Worm (Caenorhabditis elegans) whole organism, L1 larva: ENCODE measurements around the gene mig-10.
A peak's percentile ranks its signal among the peaks of the same experiment; 100 is the strongest.

ENCODE experiments used
- C04F5.9 ChIP-seq: sonication (generic microtip); optimal IDR thresholded peaks from 2 replicates; lab custom pipeline; 2016; ENCODE audit warnings: missing genetic modification characterization, missing compliant biosample characterization
- C34B4.2 ChIP-seq: sonication (generic microtip); optimal IDR thresholded peaks from 2 replicates; lab custom pipeline; 2017; ENCODE audit warnings: mild to moderate bottlenecking, missing genetic modification characterization, missing compliant biosample characterization
- aly-2 ChIP-seq: fragments of 150-350 bp; optimal IDR thresholded peaks from 2 replicates; lab custom pipeline; 2014; ENCODE audit warnings: missing biosample characterization, missing genetic modification characterization
- ama-1 ChIP-seq: fragments of 150-350 bp; optimal IDR thresholded peaks from 2 replicates; lab custom pipeline; 2014
- blmp-1 ChIP-seq: fragments of 150-350 bp; optimal IDR thresholded peaks from 2 replicates; lab custom pipeline; 2014; ENCODE audit warnings: missing biosample characterization, missing genetic modification characterization
- ceh-88 ChIP-seq: fragments of 200-800 bp; sonication (Bioruptor generic); IDR thresholded peaks from 2 replicates; pipeline ENCODE4 v1.3.6; 2022; ENCODE audit warnings: missing genetic modification characterization, missing compliant biosample characterization
- ceh-90 ChIP-seq: sonication (generic microtip); optimal IDR thresholded peaks from 2 replicates; lab custom pipeline; 2016; ENCODE audit warnings: missing genetic modification characterization, missing compliant biosample characterization
- dpl-1 ChIP-seq, 3 experiments: fragments of 150-350 bp in 2 of 3; sonication (generic microtip) in 1 of 3; optimal IDR thresholded peaks; 2 replicates each; lab custom pipeline; 2014 to 2017; ENCODE audit warnings: missing biosample characterization in 3 of 3, missing genetic modification characterization in 3 of 3, missing genetic modification reagents in 3 of 3
- dsc-1 ChIP-seq: sonication (generic microtip); optimal IDR thresholded peaks from 2 replicates; lab custom pipeline; 2016; ENCODE audit warnings: mild to moderate bottlenecking, missing genetic modification characterization, missing compliant biosample characterization
- efl-1 ChIP-seq, 4 experiments: fragments of 150-350 bp; optimal IDR thresholded peaks in 3 of 4; peaks in 1 of 4; 1 replicate in 1 of 4; 2 replicates in 3 of 4; lab custom pipeline; 2014; ENCODE audit warnings: missing biosample characterization in 2 of 4, missing genetic modification characterization in 2 of 4, missing genetic modification reagents in 2 of 4
- egl-27 ChIP-seq, 2 experiments: fragments of 150-350 bp in 1 of 2; sonication (generic microtip); optimal IDR thresholded peaks; 3 replicates each; lab custom pipeline; 2017 to 2018; ENCODE audit warnings: missing biosample characterization in 2 of 2, missing genetic modification characterization in 2 of 2, missing genetic modification reagents in 2 of 2
- elt-2 ChIP-seq: sonication (generic microtip); optimal IDR thresholded peaks from 2 replicates; lab custom pipeline; 2016; ENCODE audit warnings: missing genetic modification characterization, mild to moderate bottlenecking, inconsistent platforms, missing compliant biosample characterization, missing genetic modification reagents
- elt-3 ChIP-seq, 6 experiments: fragments of 150-350 bp in 1 of 6; sonication (generic microtip); optimal IDR thresholded peaks; 2 replicates each; lab custom pipeline; 2017 to 2018; ENCODE audit warnings: missing biosample characterization in 6 of 6, missing genetic modification characterization in 6 of 6, inconsistent platforms in 1 of 6
- ets-5 ChIP-seq: fragments of 200-800 bp; sonication (Bioruptor generic); IDR thresholded peaks from 2 replicates; pipeline ENCODE4 v1.3.6; 2022; ENCODE audit warnings: missing genetic modification characterization, missing compliant biosample characterization
- fkh-10 ChIP-seq: sonication (generic microtip); optimal IDR thresholded peaks from 2 replicates; lab custom pipeline; 2017; ENCODE audit warnings: missing biosample characterization, missing genetic modification reagents, missing genetic modification characterization
- fkh-8 ChIP-seq: sonication (generic microtip); optimal IDR thresholded peaks from 2 replicates; lab custom pipeline; 2016; ENCODE audit warnings: mild to moderate bottlenecking, missing genetic modification characterization, missing compliant biosample characterization
- hlh-4 ChIP-seq: sonication (generic microtip); optimal IDR thresholded peaks from 2 replicates; lab custom pipeline; 2016; ENCODE audit warnings: mild to moderate bottlenecking, missing genetic modification characterization, missing compliant biosample characterization
- hpl-2 ChIP-seq: fragments of 150-350 bp; optimal IDR thresholded peaks from 2 replicates; lab custom pipeline; 2014; ENCODE audit warnings: missing biosample characterization, missing genetic modification reagents, missing genetic modification characterization
- irx-1 ChIP-seq: sonication (generic microtip); optimal IDR thresholded peaks from 2 replicates; lab custom pipeline; 2016; ENCODE audit warnings: missing genetic modification characterization, missing compliant biosample characterization
- isw-1 ChIP-seq: fragments of 200-800 bp; sonication (Bioruptor generic); IDR thresholded peaks from 2 replicates; pipeline ENCODE4 v1.3.6; 2022; ENCODE audit warnings: missing genetic modification characterization, missing compliant biosample characterization
- jun-1 ChIP-seq: fragments of 150-350 bp; optimal IDR thresholded peaks from 2 replicates; lab custom pipeline; 2014; ENCODE audit warnings: missing biosample characterization, missing genetic modification reagents, missing genetic modification characterization
- lin-15B ChIP-seq: fragments of 150-350 bp; sonication (generic microtip); optimal IDR thresholded peaks from 3 replicates; lab custom pipeline; 2014; ENCODE audit warnings: missing biosample characterization, missing genetic modification characterization
- lin-35 ChIP-seq, 2 experiments: fragments of 150-350 bp; optimal IDR thresholded peaks; 2 replicates each; lab custom pipeline; 2014; ENCODE audit warnings: missing biosample characterization in 2 of 2, missing genetic modification characterization in 2 of 2, missing genetic modification reagents in 2 of 2
- lin-39 ChIP-seq: fragments of 150-350 bp; optimal IDR thresholded peaks from 2 replicates; lab custom pipeline; 2014; ENCODE audit warnings: missing biosample characterization, missing genetic modification reagents, missing genetic modification characterization
- mdl-1 ChIP-seq, 2 experiments: fragments of 150-350 bp; optimal IDR thresholded peaks; 2 replicates each; lab custom pipeline; 2014 to 2017; ENCODE audit warnings: missing biosample characterization in 2 of 2, missing genetic modification characterization in 2 of 2, inconsistent platforms in 1 of 2
- mef-2 ChIP-seq: fragments of 150-350 bp; optimal IDR thresholded peaks from 2 replicates; lab custom pipeline; 2014; ENCODE audit warnings: missing biosample characterization, missing genetic modification characterization
- nhr-20 ChIP-seq: sonication (generic microtip); optimal IDR thresholded peaks from 2 replicates; lab custom pipeline; 2016; ENCODE audit warnings: mild to moderate bottlenecking, missing genetic modification characterization, missing compliant biosample characterization
- nhr-237 ChIP-seq: fragments of 150-350 bp; optimal IDR thresholded peaks from 2 replicates; lab custom pipeline; 2014; ENCODE audit warnings: missing biosample characterization, missing genetic modification characterization
- nhr-47 ChIP-seq: sonication (generic microtip); optimal IDR thresholded peaks from 2 replicates; lab custom pipeline; 2016; ENCODE audit warnings: mild to moderate bottlenecking, missing genetic modification characterization, moderate library complexity, missing compliant biosample characterization
- nhr-77 ChIP-seq: fragments of 150-350 bp; optimal IDR thresholded peaks from 2 replicates; lab custom pipeline; 2014; ENCODE audit warnings: missing biosample characterization, missing genetic modification characterization
- nhr-85 ChIP-seq: sonication (generic microtip); peaks from one replicate; lab custom pipeline; 2016; ENCODE audit warnings: missing genetic modification characterization, inconsistent platforms, missing compliant biosample characterization
- nhr-90 ChIP-seq: sonication (generic microtip); optimal IDR thresholded peaks from 2 replicates; lab custom pipeline; 2016; ENCODE audit warnings: mild to moderate bottlenecking, missing genetic modification characterization, missing compliant biosample characterization; ENCODE audit not compliant: poor library complexity
- snpc-4 ChIP-seq: fragments of 150-350 bp; optimal IDR thresholded peaks from 2 replicates; lab custom pipeline; 2014; ENCODE audit warnings: missing biosample characterization, missing genetic modification characterization
- snu-23 ChIP-seq: sonication (generic microtip); optimal IDR thresholded peaks from 2 replicates; lab custom pipeline; 2016; ENCODE audit warnings: missing genetic modification characterization, missing compliant biosample characterization
- unc-30 ChIP-seq: sonication (generic microtip); optimal IDR thresholded peaks from 2 replicates; lab custom pipeline; 2017; ENCODE audit warnings: missing biosample characterization, missing genetic modification characterization
- unc-98 ChIP-seq: fragments of 200-800 bp; sonication (Bioruptor generic); IDR thresholded peaks from 2 replicates; pipeline ENCODE4 v1.3.6; 2022; ENCODE audit warnings: missing genetic modification characterization, missing compliant biosample characterization
- ztf-11 ChIP-seq, 2 experiments: sonication (generic microtip); optimal IDR thresholded peaks; 2 replicates each; lab custom pipeline; 2016 to 2017; ENCODE audit warnings: missing genetic modification characterization in 2 of 2, missing biosample characterization in 1 of 2, missing compliant biosample characterization in 1 of 2
- ztf-4 ChIP-seq: fragments of 150-350 bp; optimal IDR thresholded peaks from 2 replicates; lab custom pipeline; 2014; ENCODE audit warnings: missing biosample characterization, missing genetic modification characterization

mig-10 gene

DNA sequence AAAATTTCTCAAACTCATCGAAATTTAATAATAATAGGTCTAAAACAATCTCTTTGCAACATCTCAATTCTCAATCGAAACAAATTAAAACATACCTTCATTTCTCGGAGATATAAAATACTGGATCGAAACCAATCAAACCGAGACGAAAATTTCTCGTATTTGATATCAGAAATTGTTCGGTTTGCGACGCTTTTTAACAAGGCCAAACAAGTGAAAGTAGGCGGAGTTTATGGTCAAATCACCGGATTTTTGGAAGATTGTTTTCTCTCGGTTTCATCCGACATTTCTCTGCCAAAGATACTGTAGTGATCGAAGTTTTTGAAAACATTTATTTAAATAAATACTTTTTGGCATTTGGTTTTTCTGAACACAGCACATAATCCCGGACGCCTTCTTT lies 43.5 kb upstream of the mig-10 start, which contains the start of gene C02F5.14:
Gene C02F5.14, minus strand, starts transcription at position 157 of the 400 bp plus-strand sequence.
- TF ChIP-seq nhr-85 = peak; percentile 48
- TF ChIP-seq nhr-90 (tag; lab: Kevin White, UChicago) = no peak
- TF ChIP-seq C34B4.2 (tag; lab: Kevin White, UChicago) = no peak
- TF ChIP-seq irx-1 (tag; lab: Kevin White, UChicago) = no peak
- peak; percentile 95 for TF ChIP-seq blmp-1 (tag; lab: Kevin White, UChicago)
- TF ChIP-seq, all 84 proteins: peak for 2

DNA sequence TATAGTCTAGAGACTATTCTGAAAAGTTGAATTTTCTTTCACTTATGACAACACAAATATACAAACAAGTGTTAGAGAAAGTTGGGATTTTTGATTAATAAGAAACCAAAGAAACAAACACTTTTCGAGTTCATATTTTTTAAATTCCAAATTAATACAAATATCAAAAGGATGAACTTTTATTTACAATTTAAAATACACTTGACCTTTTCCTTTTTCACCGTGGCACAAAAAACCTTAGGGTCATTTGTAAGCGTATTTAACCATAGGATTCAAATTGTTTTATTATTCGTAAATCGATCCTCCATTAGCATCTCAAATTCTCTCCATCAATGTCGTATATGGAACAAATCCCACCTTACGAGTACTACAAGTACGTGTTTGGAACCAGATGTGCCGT lies 43.0 kb upstream of the mig-10 start, which contains the start of gene C02F5.5:
Gene C02F5.5, plus strand, starts transcription at position 301 of the 400 bp plus-strand sequence.
- no peak for TF ChIP-seq ceh-90 (tag; lab: Kevin White, UChicago)
- TF ChIP-seq ceh-88 (GFP tag; lab: Robert Waterston, UW) = no peak
- TF ChIP-seq dpl-1 (GFP tag; optimal IDR thresholded peaks at IDR 0.05; lab: Kevin White, UChicago) = no peak

DNA sequence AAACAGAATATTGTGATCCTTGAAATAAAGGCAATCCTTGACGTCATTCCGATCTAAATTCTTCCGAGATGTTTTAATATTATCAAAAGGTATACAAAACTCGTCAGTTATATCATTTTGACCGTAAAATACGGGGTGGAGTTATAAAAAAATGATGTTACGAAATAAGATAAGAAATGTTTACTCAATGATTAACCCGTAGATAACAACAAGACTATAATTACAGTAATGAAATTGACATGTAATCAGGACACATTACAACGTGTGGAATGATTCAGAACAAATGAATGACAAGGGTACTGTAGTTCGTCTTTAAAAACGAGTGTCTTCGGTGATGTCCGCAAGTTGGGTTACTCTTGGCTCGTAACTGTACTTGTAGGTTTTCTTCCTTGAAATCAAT lies 41.1 kb upstream of the mig-10 start, which contains the start of gene tsp-2:
Gene tsp-2, minus strand, starts transcription at position 109 of the 400 bp plus-strand sequence.
- TF ChIP-seq elt-2 (tag; lab: Kevin White, UChicago) (peak; percentile 47), aly-2 (tag; lab: Kevin White, UChicago) (no peak)

DNA sequence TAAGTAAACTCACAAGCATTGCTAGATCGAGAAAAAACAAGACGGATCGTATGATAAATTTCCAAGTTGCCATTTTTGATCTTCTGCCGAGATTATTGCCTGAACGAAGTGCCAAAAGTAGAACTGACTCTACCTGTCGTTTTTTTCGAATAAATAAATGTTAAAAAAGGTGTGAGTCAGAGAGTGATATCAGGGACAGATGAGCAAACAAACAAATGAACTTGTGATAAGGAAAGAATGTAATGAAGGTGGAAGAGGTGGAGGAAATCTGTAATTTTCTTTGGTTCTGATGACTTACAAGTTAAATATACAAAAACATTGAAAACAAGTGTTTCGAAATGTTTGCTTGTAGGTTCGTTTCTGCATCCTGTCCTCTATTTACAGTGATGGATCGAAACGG lies 39.6 kb upstream of the mig-10 start, which contains the start of gene tsp-1:
Gene tsp-1, minus strand, starts transcription at position 99 of the 400 bp plus-strand sequence.
- TF ChIP-seq efl-1 (optimal IDR thresholded peaks at IDR 0.05; lab: Kevin White, UChicago) = no peak
- peak in 1 of 2 experiments; percentile 69 for TF ChIP-seq efl-1 (GFP tag; optimal IDR thresholded peaks at IDR 0.05 in 1 of 2; lab: Kevin White, UChicago)
- TF ChIP-seq elt-3 (tag; optimal IDR thresholded peaks at IDR 0.05; lab: Kevin White, UChicago) = no peak
- TF ChIP-seq, all 84 proteins: peak for 1

DNA sequence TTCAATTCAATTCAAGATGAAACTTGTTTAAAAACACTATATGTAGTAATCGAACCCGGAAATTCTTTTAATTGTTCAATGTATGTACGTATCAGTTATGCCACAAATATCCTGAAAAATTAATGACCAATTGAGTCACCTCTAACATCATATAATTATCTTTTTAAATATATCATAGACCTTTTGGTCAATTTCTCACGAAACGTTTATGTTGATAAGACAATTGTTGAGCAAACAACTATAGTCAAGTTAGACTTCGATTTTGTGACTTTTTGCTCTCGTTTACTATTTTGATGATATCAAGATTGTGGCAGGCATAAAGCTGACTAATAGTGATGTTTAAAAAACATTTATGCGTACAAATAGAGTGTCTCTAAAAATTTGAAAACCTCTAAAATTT lies 38.7 kb upstream of the mig-10 start:
- TF ChIP-seq nhr-20 (tag; lab: Kevin White, UChicago) (peak; percentile 12), efl-1 (optimal IDR thresholded peaks at IDR 0.05; lab: Kevin White, UChicago) (no peak), efl-1 (GFP tag; optimal IDR thresholded peaks at IDR 0.05 in 1 of 2; lab: Kevin White, UChicago) (no peak)
- TF ChIP-seq, all 84 proteins: peak for 1

DNA sequence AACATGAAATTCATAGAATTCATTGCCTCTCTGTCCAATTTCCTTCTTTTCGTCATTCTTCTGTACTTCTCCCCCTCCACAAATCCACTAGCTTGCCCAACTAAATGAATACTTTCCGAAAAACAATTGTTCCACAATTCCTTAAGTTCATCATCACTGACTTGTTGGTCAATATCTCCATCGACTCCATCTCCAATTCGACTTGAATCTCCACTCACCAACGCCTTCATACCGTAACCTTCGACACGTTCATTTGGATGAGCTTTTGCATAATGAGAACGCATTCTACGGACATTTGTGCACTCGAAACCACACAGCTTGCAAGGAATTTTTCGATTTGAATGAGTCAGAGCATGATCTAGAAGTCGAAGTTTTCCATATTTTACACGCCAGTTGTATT lies 38.0 kb upstream of the mig-10 start:
- TF ChIP-seq nhr-237 (tag; lab: Kevin White, UChicago) (no peak), lin-39 (no peak), nhr-47 (tag; lab: Kevin White, UChicago) (no peak), ceh-88 (GFP tag; lab: Robert Waterston, UW) (no peak), C04F5.9 (no peak), dsc-1 (tag; lab: Kevin White, UChicago) (no peak), ceh-90 (tag; lab: Kevin White, UChicago) (no peak), fkh-10 (GFP tag; lab: Kevin White, UChicago) (no peak)

DNA sequence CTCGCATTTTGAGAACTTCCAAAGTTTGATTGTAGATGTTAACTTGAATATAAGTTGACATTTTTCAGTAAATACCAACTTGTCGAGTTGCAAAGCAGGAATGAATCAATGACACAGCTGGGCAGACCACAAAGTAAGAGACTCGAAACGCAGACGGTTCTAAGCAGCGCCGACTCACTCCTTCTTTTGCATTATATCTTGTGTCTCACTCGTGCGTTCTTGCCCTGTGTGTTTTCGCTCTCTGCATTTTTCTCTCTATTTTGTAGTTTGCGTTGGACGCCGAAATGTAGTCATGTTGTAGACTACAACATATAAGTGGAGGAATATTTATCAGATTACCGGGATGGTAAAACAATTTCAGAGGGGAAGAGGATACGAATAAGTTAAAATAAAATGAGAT lies 36.1 kb upstream of the mig-10 start, which contains the start of gene C02F5.12:
Gene C02F5.12, minus strand, starts transcription at position 221 of the 400 bp plus-strand sequence.
- no peak for TF ChIP-seq irx-1 (tag; lab: Kevin White, UChicago)
- TF ChIP-seq C34B4.2 (tag; lab: Kevin White, UChicago) = no peak
- TF ChIP-seq ets-5 (GFP tag; lab: Robert Waterston, UW) = no peak
- no peak for TF ChIP-seq unc-98 (GFP tag; lab: Robert Waterston, UW)
- no peak for TF ChIP-seq hlh-4 (tag; lab: Kevin White, UChicago)
- peak; percentile 39 for TF ChIP-seq snu-23 (GFP tag; lab: Kevin White, UChicago)
- TF ChIP-seq mef-2 = no peak
- no peak for TF ChIP-seq unc-30
- TF ChIP-seq ama-1 (lab: Kevin White, UChicago) = no peak
- TF ChIP-seq jun-1 (tag; lab: Kevin White, UChicago) = no peak
- TF ChIP-seq efl-1 (optimal IDR thresholded peaks at IDR 0.05; lab: Kevin White, UChicago) = peak in 1 of 2 experiments; percentile 3
- no peak for TF ChIP-seq efl-1 (GFP tag; optimal IDR thresholded peaks at IDR 0.05 in 1 of 2; lab: Kevin White, UChicago)
- TF ChIP-seq fkh-8 (tag; lab: Kevin White, UChicago) = no peak
- TF ChIP-seq dsc-1 (tag; lab: Kevin White, UChicago) = no peak
- no peak for TF ChIP-seq ztf-11 (tag; optimal IDR thresholded peaks at IDR 0.05; lab: Kevin White, UChicago)
- TF ChIP-seq nhr-85 = peak; percentile 46
- TF ChIP-seq dpl-1 (GFP tag; optimal IDR thresholded peaks at IDR 0.05; lab: Kevin White, UChicago) = no peak
- no peak for TF ChIP-seq ztf-4 (tag; lab: Kevin White, UChicago)
- no peak for TF ChIP-seq aly-2 (tag; lab: Kevin White, UChicago)
- TF ChIP-seq lin-15B (tag; lab: Kevin White, UChicago) = no peak
- TF ChIP-seq snpc-4 = no peak
- peak in 1 of 2 experiments; percentile 21 for TF ChIP-seq lin-35 (GFP tag; optimal IDR thresholded peaks at IDR 0.05; lab: Kevin White, UChicago)
- TF ChIP-seq isw-1 (GFP tag; lab: Robert Waterston, UW) = no peak
- no peak for TF ChIP-seq nhr-77 (tag; lab: Kevin White, UChicago)
- TF ChIP-seq mdl-1 (tag; optimal IDR thresholded peaks at IDR 0.05; lab: Kevin White, UChicago) = no peak
- no peak for TF ChIP-seq hpl-2 (GFP tag; lab: Kevin White, UChicago)
- TF ChIP-seq egl-27 (tag; optimal IDR thresholded peaks at IDR 0.05; lab: Kevin White, UChicago) = no peak
